Fruit fly (Drosophila melanogaster): ENCODE results near the gene Keap1.

Gene Keap1

dm6 chr3R:17060244-17060664 lies 19.5 kb downstream of the Keap1 start (continued):
- TF ChIP-seq dimm (GFP tag; IDR thresholded peaks at IDR 0.05): 0 out of 2 replicates have a peak, but pooled peaks have one; percentile 20
- TF ChIP-seq Myb (GFP tag; optimal IDR thresholded peaks at IDR 0.05): peak; percentile 5
- TF ChIP-seq nau (GFP tag; optimal IDR thresholded peaks at IDR 0.05): peak; percentile 35
- TF ChIP-seq CG15269 (tag; optimal IDR thresholded peaks at IDR 0.05): peak; percentile 39
- peak; percentile 7 to 9 for TF ChIP-seq Pdp1 (GFP tag; optimal IDR thresholded peaks at IDR 0.05)
- peak; percentile 43 for TF ChIP-seq PHDP (tag; optimal IDR thresholded peaks at IDR 0.05)
- TF ChIP-seq Sox100B (GFP tag; optimal IDR thresholded peaks at IDR 0.05): peak; percentile 78
- TF ChIP-seq CG16813 (GFP tag; IDR thresholded peaks at IDR 0.05; ENCODE audit: partially characterized antibody): no peak
- TF ChIP-seq Side (GFP tag; optimal IDR thresholded peaks at IDR 0.05): no peak
- TF ChIP-seq CG10431 (GFP tag; optimal IDR thresholded peaks at IDR 0.05): peak; percentile 22
- no peak for TF ChIP-seq CG9876 (GFP tag; optimal IDR thresholded peaks at IDR 0.05)
- TF ChIP-seq CG6272 (GFP tag; IDR thresholded peaks at IDR 0.05): no peak
- TF ChIP-seq CG31441 (GFP tag; IDR thresholded peaks at IDR 0.05): peak; percentile 71
- TF ChIP-seq dmrt99B (tag; optimal IDR thresholded peaks at IDR 0.05): peak; percentile 66
- no peak for TF ChIP-seq CG3847 (GFP tag; IDR thresholded peaks at IDR 0.05)
- no peak for TF ChIP-seq prd (optimal IDR thresholded peaks at IDR 0.05)
- 0 out of 3 replicates have a peak, but pooled peaks have one; percentile 32 for TF ChIP-seq prd (GFP tag; IDR thresholded peaks at IDR 0.05)
- peak; percentile 14 for TF ChIP-seq Chrac-16 (GFP tag; optimal IDR thresholded peaks at IDR 0.05)
- no peak for TF ChIP-seq usp (GFP tag; optimal IDR thresholded peaks at IDR 0.05)
- peak; percentile 38 for TF ChIP-seq CG10267 (tag; optimal IDR thresholded peaks at IDR 0.05)
- peak; percentile 30 for TF ChIP-seq Dip3 (GFP tag; optimal IDR thresholded peaks at IDR 0.05)
- peak; percentile 62 for TF ChIP-seq fd96Cb (tag; optimal IDR thresholded peaks at IDR 0.05)
- TF ChIP-seq TFAM (GFP tag; optimal IDR thresholded peaks at IDR 0.05): no peak
- no peak for TF ChIP-seq crp (GFP tag; optimal IDR thresholded peaks at IDR 0.05)
- peak; percentile 11 for TF ChIP-seq ATbp (GFP tag; optimal IDR thresholded peaks at IDR 0.05)
- TF ChIP-seq CG9215 (GFP tag; IDR thresholded peaks at IDR 0.05): 0 out of 2 replicates have a peak, but pooled peaks have one; percentile 17
- TF ChIP-seq lab (GFP tag; optimal IDR thresholded peaks at IDR 0.05): peak; percentile 35
- TF ChIP-seq aop (GFP tag; IDR thresholded peaks at IDR 0.05): no peak
- no peak for TF ChIP-seq CG5953 (GFP tag; IDR thresholded peaks at IDR 0.05)
- no peak for TF ChIP-seq cg (GFP tag; optimal IDR thresholded peaks at IDR 0.05)
- TF ChIP-seq CG6175 (GFP tag; IDR thresholded peaks at IDR 0.05): no peak
- no peak for TF ChIP-seq CG17802 (tag; optimal IDR thresholded peaks at IDR 0.05)
- TF ChIP-seq ftz-f1 (GFP tag; optimal IDR thresholded peaks at IDR 0.05): no peak
- TF ChIP-seq E2f1 (GFP tag; IDR thresholded peaks at IDR 0.05): no peak
- no peak for TF ChIP-seq ase (GFP tag; IDR thresholded peaks at IDR 0.05)
- TF ChIP-seq Hr3 (GFP tag; optimal IDR thresholded peaks at IDR 0.05): peak; percentile 41
- peak in 1 of 2 experiments; percentile 65 for TF ChIP-seq Hr51 (GFP tag; optimal IDR thresholded peaks at IDR 0.05)
- TF ChIP-seq CG2199 (GFP tag; IDR thresholded peaks at IDR 0.05): no peak
- TF ChIP-seq CG43689 (GFP tag; IDR thresholded peaks at IDR 0.05): no peak
- TF ChIP-seq CG34422 (GFP tag; IDR thresholded peaks at IDR 0.05): 0 out of 3 replicates have a peak, but pooled peaks have one; percentile 28

dm6 chr3R:17059811-17060169 lies 20.0 kb downstream of the Keap1 start:
- no peak for TF ChIP-seq Hr51 (GFP tag; optimal IDR thresholded peaks at IDR 0.05)
- TF ChIP-seq Adf1 (GFP tag; IDR thresholded peaks at IDR 0.05): peak; percentile 59
- TF ChIP-seq CG11456 (GFP tag; IDR thresholded peaks at IDR 0.05): peak; percentile 53; the same call in 1 of the 3 replicates
- no peak for TF ChIP-seq HmgD (GFP tag; optimal IDR thresholded peaks at IDR 0.05)
- no peak for TF ChIP-seq Dp (GFP tag; optimal IDR thresholded peaks at IDR 0.05)
- no peak for TF ChIP-seq CG2875 (GFP tag; optimal IDR thresholded peaks at IDR 0.05)
- TF ChIP-seq CG16815 (GFP tag; optimal IDR thresholded peaks at IDR 0.05): no peak
- TF ChIP-seq croc (GFP tag; conservative IDR thresholded peaks at IDR 0.05): no peak
- TF ChIP-seq br (optimal IDR thresholded peaks at IDR 0.05): no peak
- TF ChIP-seq CG7357 (GFP tag; IDR thresholded peaks at IDR 0.05): no peak
- no peak for TF ChIP-seq CG10979 (tag; optimal IDR thresholded peaks at IDR 0.05)
- no peak for TF ChIP-seq slou (GFP tag; optimal IDR thresholded peaks at IDR 0.05)
- no peak for TF ChIP-seq CG8290 (GFP tag; optimal IDR thresholded peaks at IDR 0.05)
- peak in 1 of 2 experiments; percentile 53 for TF ChIP-seq CG8290 (tag; optimal IDR thresholded peaks at IDR 0.05)
- no peak for TF ChIP-seq az2 (GFP tag; optimal IDR thresholded peaks at IDR 0.05)

Measured in whole organism, embryonic.